Fruit fly (Drosophila melanogaster) S2 (cell line): Measurements from ENCODE around the gene Cby.

Experiments
- CG8478 ChIP-seq: fragments of >200 bp; optimal IDR thresholded peaks from 2 replicates; lab custom pipeline; 2018
- CTCF ChIP-seq, 2 experiments: fragments of >200 bp; optimal IDR thresholded peaks; 2 replicates each; lab custom pipeline; 2018

dm6 chr3R:21893929-21894328 is 26.1 kb downstream of the Cby start:
- no peak for TF ChIP-seq CG8478 (lab: Kevin White, UChicago)
- TF ChIP-seq CTCF (optimal IDR thresholded peaks at IDR 0.05; lab: Kevin White, UChicago): no peak
